Worm (Caenorhabditis elegans): ENCODE results near the gene T15H9.5.

ce11 chrII:9566045-9566444, 45.2 kb downstream of the T15H9.5 start:
- TF ChIP-seq eyg-1 (tag; optimal IDR thresholded peaks at IDR 0.05), result peak; percentile 82
- peak; percentile 42 for TF ChIP-seq dmd-4 (tag; optimal IDR thresholded peaks at IDR 0.05; ENCODE audit: borderline replicate concordance)
- no peak for TF ChIP-seq ama-1 (optimal IDR thresholded peaks at IDR 0.05)
- TF ChIP-seq hlh-30 (tag; optimal IDR thresholded peaks at IDR 0.05; ENCODE audit: insufficient read depth), result peak; percentile 39
- peak; percentile 65 for TF ChIP-seq zip-5 (tag; optimal IDR thresholded peaks at IDR 0.05)
- no peak for TF ChIP-seq fkh-10 (GFP tag; optimal IDR thresholded peaks at IDR 0.05)
- TF ChIP-seq K09A11.1 (tag; optimal IDR thresholded peaks at IDR 0.05; ENCODE audit: insufficient read depth), result peak; percentile 83
- TF ChIP-seq T23F11.4 (GFP tag; optimal IDR thresholded peaks at IDR 0.05), result peak; percentile 80
- TF ChIP-seq nfya-1 (tag; optimal IDR thresholded peaks at IDR 0.05), result peak; percentile 53
- peak; percentile 72 for TF ChIP-seq K02D7.2 (tag; optimal IDR thresholded peaks at IDR 0.05)
- peak; percentile 84 for TF ChIP-seq pat-9 (tag; optimal IDR thresholded peaks at IDR 0.05)
- TF ChIP-seq pha-2 (tag; optimal IDR thresholded peaks at IDR 0.05), result peak; percentile 75
- peak; percentile 79 for TF ChIP-seq npax-4 (tag; optimal IDR thresholded peaks at IDR 0.05)
